Worm (Caenorhabditis elegans): ENCODE measurements around the gene K02G10.5.

- TF ChIP-seq ztf-29 (GFP tag; IDR thresholded peaks at IDR 0.05), result no peak
- TF ChIP-seq klf-2 (GFP tag; conservative IDR thresholded peaks at IDR 0.05), result no peak
These were observed 39.6 kb downstream of the K02G10.5 start for ce11 chrX:4651428-4651827.

Data from whole organism, midembryonic.